Worm (Caenorhabditis elegans): ENCODE results near the gene W08A12.3.

W08A12.3 gene

ce11 chrV:3711544-3711943 is 28.9 kb downstream of the W08A12.3 start:
- TF ChIP-seq T26A8.4 (GFP tag; IDR thresholded peaks at IDR 0.05), result no peak
- peak in 1 of 2 experiments; percentile 91 for TF ChIP-seq unc-62 (GFP tag; optimal IDR thresholded peaks at IDR 0.05 in 1 of 2)
- no peak for TF ChIP-seq unc-62 (tag; optimal IDR thresholded peaks at IDR 0.05)
- TF ChIP-seq lin-38 (GFP tag; IDR thresholded peaks at IDR 0.05), result 0 out of 2 replicates have a peak, but pooled peaks have one; percentile 3

ce11 chrV:3712192-3712591 is 29.5 kb downstream of the W08A12.3 start:
- TF ChIP-seq daf-12 (tag; optimal IDR thresholded peaks at IDR 0.05), result no peak
- TF ChIP-seq aha-1 (tag), result no peak
- TF ChIP-seq saeg-2 (GFP tag; IDR thresholded peaks at IDR 0.05), result no peak
- no peak for TF ChIP-seq lin-13 (GFP tag; optimal IDR thresholded peaks at IDR 0.05)
- 0 out of 2 replicates have a peak, but pooled peaks have one; percentile 3 for TF ChIP-seq lin-38 (GFP tag; IDR thresholded peaks at IDR 0.05)
- no peak for TF ChIP-seq zip-2 (tag; optimal IDR thresholded peaks at IDR 0.05)
- no peak for TF ChIP-seq lsy-2 (tag; optimal IDR thresholded peaks at IDR 0.05)
- no peak for TF ChIP-seq madf-9 (GFP tag; conservative IDR thresholded peaks at IDR 0.05)
- no peak for TF ChIP-seq ztf-7 (tag; optimal IDR thresholded peaks at IDR 0.05)
- no peak for TF ChIP-seq attf-4 (tag; optimal IDR thresholded peaks at IDR 0.05)
- TF ChIP-seq mes-2 (tag; optimal IDR thresholded peaks at IDR 0.05; ENCODE audit: poor library complexity, severe bottlenecking), result peak; percentile 17
- no peak for TF ChIP-seq hlh-30 (tag; optimal IDR thresholded peaks at IDR 0.05; ENCODE audit: insufficient read depth)
- TF ChIP-seq duxl-1 (tag; optimal IDR thresholded peaks at IDR 0.05; ENCODE audit: poor library complexity), result no peak
- no peak for TF ChIP-seq unc-62 (GFP tag; optimal IDR thresholded peaks at IDR 0.05 in 1 of 2)
- no peak for TF ChIP-seq unc-62 (tag; optimal IDR thresholded peaks at IDR 0.05)
- peak; percentile 26; the same call in 1 of the 2 replicates for TF ChIP-seq arid-1 (GFP tag; conservative IDR thresholded peaks at IDR 0.05)
- no peak for TF ChIP-seq Y75B8A.6 (GFP tag; IDR thresholded peaks at IDR 0.05)
- peak; percentile 48 for TF ChIP-seq F37D6.2 (tag; optimal IDR thresholded peaks at IDR 0.05)
- TF ChIP-seq nhr-76 (tag; optimal IDR thresholded peaks at IDR 0.05), result no peak
- peak; percentile 9 for TF ChIP-seq spr-3 (GFP tag; optimal IDR thresholded peaks at IDR 0.05)
- TF ChIP-seq hmg-1.1 (GFP tag; IDR thresholded peaks at IDR 0.05), result 0 out of 2 replicates have a peak, but pooled peaks have one; percentile 10
- TF ChIP-seq zfp-3 (GFP tag; conservative IDR thresholded peaks at IDR 0.05), result no peak
- TF ChIP-seq rbr-2 (tag; optimal IDR thresholded peaks at IDR 0.05), result peak; percentile 3
- TF ChIP-seq spr-1 (tag; optimal IDR thresholded peaks at IDR 0.05), result no peak
- TF ChIP-seq mdl-1 (tag; optimal IDR thresholded peaks at IDR 0.05), result no peak
- no peak for TF ChIP-seq skn-1 (tag; optimal IDR thresholded peaks at IDR 0.05)

- TF ChIP-seq lsy-2 (tag; optimal IDR thresholded peaks at IDR 0.05) (peak in 1 of 2 experiments; percentile 6), nhr-10 (tag; optimal IDR thresholded peaks at IDR 0.05) (no peak), hmg-1.1 (GFP tag; IDR thresholded peaks at IDR 0.05) (0 out of 2 replicates have a peak, but pooled peaks have one; percentile 24), zag-1 (tag; optimal IDR thresholded peaks at IDR 0.05) (no peak), mdt-29 (GFP tag; IDR thresholded peaks at IDR 0.05) (no peak), ceh-28 (tag; optimal IDR thresholded peaks at IDR 0.05) (peak; percentile 57), nhr-11 (tag; optimal IDR thresholded peaks at IDR 0.05) (no peak), gei-8 (GFP tag; optimal IDR thresholded peaks at IDR 0.05) (no peak), duxl-1 (tag; optimal IDR thresholded peaks at IDR 0.05; ENCODE audit: poor library complexity) (no peak), unc-62 (GFP tag; optimal IDR thresholded peaks at IDR 0.05 in 1 of 2) (peak in 1 of 2 experiments; percentile 0), unc-62 (tag; optimal IDR thresholded peaks at IDR 0.05) (no peak), spr-1 (tag; optimal IDR thresholded peaks at IDR 0.05) (no peak)
Measured at ce11 chrV:3712955-3713354, 30.3 kb downstream of the W08A12.3 start.

DNA sequence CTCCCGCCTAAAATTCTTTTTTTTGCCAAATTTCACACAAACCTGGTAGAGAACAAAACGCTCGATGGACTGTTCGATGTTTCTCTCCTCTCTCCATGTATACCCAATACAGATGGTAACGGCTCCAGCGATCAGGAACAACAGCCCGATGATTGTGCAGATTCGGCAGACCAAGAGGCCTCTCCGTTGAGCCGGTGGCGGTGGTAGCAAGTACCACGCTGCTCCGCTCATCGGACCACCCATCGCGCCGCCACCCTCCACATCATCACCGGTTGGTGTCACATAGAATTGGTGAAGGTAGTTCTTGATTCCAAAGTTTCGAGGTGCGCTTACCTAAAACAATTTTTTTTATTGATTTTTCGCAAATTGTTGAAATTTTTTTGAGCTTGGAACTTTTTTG is 32.1 kb downstream of the W08A12.3 start:
- TF ChIP-seq set-16 (GFP tag; IDR thresholded peaks at IDR 0.05) (peak; percentile 80), hlh-30 (tag; optimal IDR thresholded peaks at IDR 0.05; ENCODE audit: insufficient read depth) (no peak), ceh-82 (tag; optimal IDR thresholded peaks at IDR 0.05) (no peak), unc-39 (tag; optimal IDR thresholded peaks at IDR 0.05) (no peak), hmg-1.1 (GFP tag; IDR thresholded peaks at IDR 0.05) (peak; percentile 18; the same call in 1 of the 2 replicates), lin-13 (GFP tag; optimal IDR thresholded peaks at IDR 0.05) (no peak), dmd-8 (GFP tag; IDR thresholded peaks at IDR 0.05) (no peak), dve-1 (tag; optimal IDR thresholded peaks at IDR 0.05; ENCODE audit: insufficient read depth) (no peak), aha-1 (tag) (peak; percentile 41)
